Worm (Caenorhabditis elegans) whole organism, L3 larva: ENCODE measurements around the gene srh-216.

Experiments
- ZK546.5 ChIP-seq: sonication (generic microtip); optimal IDR thresholded peaks from 2 replicates; lab custom pipeline; 2017; ENCODE audit warnings: missing biosample characterization, missing genetic modification characterization
- ama-1 ChIP-seq: fragments of 150-350 bp; optimal IDR thresholded peaks from 2 replicates; lab custom pipeline; 2018
- ceh-16 ChIP-seq: sonication (generic microtip); optimal IDR thresholded peaks from 2 replicates; lab custom pipeline; 2017; ENCODE audit warnings: missing biosample characterization, missing genetic modification characterization
- elt-1 ChIP-seq: fragments of 150-350 bp; optimal IDR thresholded peaks from 2 replicates; lab custom pipeline; 2014; ENCODE audit warnings: missing biosample characterization, missing genetic modification characterization
- fkh-10 ChIP-seq: sonication (generic microtip); optimal IDR thresholded peaks from 2 replicates; lab custom pipeline; 2017; ENCODE audit warnings: missing biosample characterization, missing genetic modification reagents, missing genetic modification characterization
- fos-1 ChIP-seq: fragments of 150-350 bp; optimal IDR thresholded peaks from 2 replicates; lab custom pipeline; 2014; ENCODE audit warnings: missing biosample characterization, missing genetic modification characterization
- jun-1 ChIP-seq: fragments of 150-350 bp; optimal IDR thresholded peaks from 2 replicates; lab custom pipeline; 2014; ENCODE audit warnings: missing biosample characterization, missing genetic modification reagents, missing genetic modification characterization
- nhr-11 ChIP-seq: fragments of 150-350 bp; optimal IDR thresholded peaks from 2 replicates; lab custom pipeline; 2014; ENCODE audit warnings: missing biosample characterization, missing genetic modification characterization
- nhr-23 ChIP-seq: fragments of 150-350 bp; optimal IDR thresholded peaks from 2 replicates; lab custom pipeline; 2014; ENCODE audit warnings: missing biosample characterization, missing genetic modification reagents, missing genetic modification characterization
- nhr-77 ChIP-seq: fragments of 150-350 bp; optimal IDR thresholded peaks from 2 replicates; lab custom pipeline; 2014; ENCODE audit warnings: missing biosample characterization, missing genetic modification characterization
- pha-4 ChIP-seq: fragments of 150-350 bp; optimal IDR thresholded peaks from 2 replicates; lab custom pipeline; 2014; ENCODE audit warnings: missing biosample characterization, missing genetic modification reagents, missing genetic modification characterization
- pqm-1 ChIP-seq: fragments of 150-350 bp; optimal IDR thresholded peaks from 2 replicates; lab custom pipeline; 2017; ENCODE audit warnings: missing biosample characterization, missing genetic modification characterization, inconsistent platforms
- zag-1 ChIP-seq: fragments of 150-350 bp; optimal IDR thresholded peaks from 2 replicates; lab custom pipeline; 2014; ENCODE audit warnings: missing biosample characterization, missing genetic modification characterization
- ztf-11 ChIP-seq: fragments of 150-350 bp; optimal IDR thresholded peaks from 2 replicates; lab custom pipeline; 2014; ENCODE audit warnings: missing biosample characterization, missing genetic modification characterization

ce11 chrV:16848498-16848897, 21.1 kb upstream of the srh-216 start, which contains the start of the genes clec-36 and clec-26:
- TF ChIP-seq ceh-16 (no peak), fos-1 (tag; lab: Kevin White, UChicago) (no peak), nhr-77 (tag; lab: Kevin White, UChicago) (no peak), nhr-11 (tag; lab: Kevin White, UChicago) (no peak), ama-1 (lab: Kevin White, UChicago) (no peak), elt-1 (tag; lab: Kevin White, UChicago) (no peak), pha-4 (no peak), zag-1 (tag; lab: Kevin White, UChicago) (no peak), ZK546.5 (no peak), pqm-1 (tag; lab: Kevin White, UChicago) (no peak), ztf-11 (tag; lab: Kevin White, UChicago) (no peak), nhr-23 (tag; lab: Kevin White, UChicago) (no peak), jun-1 (no peak), fkh-10 (no peak)
